Worm (Caenorhabditis elegans) whole organism, late embryonic: ENCODE measurements around the gene sma-2.

ENCODE experiments used
- C08G9.2 ChIP-seq: sonication (generic microtip); optimal IDR thresholded peaks from 2 replicates; lab custom pipeline; 2016; ENCODE audit warnings: mild to moderate bottlenecking, missing genetic modification characterization, moderate library complexity, missing compliant biosample characterization
- C38D4.7 ChIP-seq: fragments of 200-800 bp; sonication (Bioruptor generic); optimal IDR thresholded peaks from 2 replicates; lab custom pipeline; 2018; ENCODE audit warnings: mild to moderate bottlenecking, missing genetic modification characterization, moderate library complexity, missing compliant biosample characterization
- K02D7.2 ChIP-seq: sonication (generic microtip); optimal IDR thresholded peaks from 2 replicates; lab custom pipeline; 2017; ENCODE audit warnings: mild to moderate bottlenecking, missing genetic modification characterization, missing compliant biosample characterization
- K09A11.1 ChIP-seq: sonication (generic microtip); optimal IDR thresholded peaks from 2 replicates; lab custom pipeline; 2017; ENCODE audit warnings: antibody characterized with exemption, mild to moderate bottlenecking, missing genetic modification characterization, missing compliant biosample characterization; ENCODE audit not compliant: insufficient read depth
- T23F11.4 ChIP-seq: fragments of 200-800 bp; sonication (Bioruptor generic); optimal IDR thresholded peaks from 2 replicates; lab custom pipeline; 2018; ENCODE audit warnings: mild to moderate bottlenecking, missing genetic modification characterization, missing compliant biosample characterization
- ama-1 ChIP-seq: fragments of 150-350 bp; optimal IDR thresholded peaks from 2 replicates; lab custom pipeline; 2014
- ceh-24 ChIP-seq: sonication (generic microtip); optimal IDR thresholded peaks from 2 replicates; lab custom pipeline; 2016; ENCODE audit warnings: mild to moderate bottlenecking, missing genetic modification characterization, missing compliant biosample characterization
- ceh-34 ChIP-seq: sonication (generic microtip); optimal IDR thresholded peaks from 2 replicates; lab custom pipeline; 2016; ENCODE audit warnings: mild to moderate bottlenecking, missing genetic modification characterization, missing compliant biosample characterization
- ceh-45 ChIP-seq: fragments of 200-800 bp; sonication (Bioruptor generic); IDR thresholded peaks from 2 replicates; pipeline ENCODE4 v1.3.6; 2022; ENCODE audit warnings: missing genetic modification reagents, missing genetic modification characterization, missing compliant biosample characterization
- ceh-6 ChIP-seq: fragments of 200-800 bp; sonication (Bioruptor generic); optimal IDR thresholded peaks from 2 replicates; lab custom pipeline; 2018; ENCODE audit warnings: mild to moderate bottlenecking, missing genetic modification characterization, missing compliant biosample characterization
- ceh-9 ChIP-seq: sonication (generic microtip); optimal IDR thresholded peaks from 2 replicates; lab custom pipeline; 2016; ENCODE audit warnings: mild to moderate bottlenecking, missing genetic modification characterization, inconsistent platforms, missing compliant biosample characterization
- elt-2 ChIP-seq: sonication (generic microtip); optimal IDR thresholded peaks from 2 replicates; lab custom pipeline; 2016; ENCODE audit warnings: missing genetic modification reagents, missing genetic modification characterization, missing compliant biosample characterization
- elt-4 ChIP-seq: sonication (generic microtip); optimal IDR thresholded peaks from 2 replicates; lab custom pipeline; 2016; ENCODE audit warnings: missing genetic modification characterization, missing compliant biosample characterization
- ets-4 ChIP-seq: sonication (generic microtip); optimal IDR thresholded peaks from 2 replicates; lab custom pipeline; 2016; ENCODE audit warnings: missing genetic modification characterization, missing compliant biosample characterization
- eyg-1 ChIP-seq: sonication (generic microtip); optimal IDR thresholded peaks from 2 replicates; lab custom pipeline; 2016; ENCODE audit warnings: missing genotype, missing genetic modification characterization, missing compliant biosample characterization
- fax-1 ChIP-seq: sonication (generic microtip); optimal IDR thresholded peaks from 2 replicates; lab custom pipeline; 2016; ENCODE audit warnings: missing genotype, missing genetic modification characterization, missing compliant biosample characterization
- fkh-10 ChIP-seq: fragments of 150-350 bp; optimal IDR thresholded peaks from 2 replicates; lab custom pipeline; 2014; ENCODE audit warnings: missing biosample characterization, missing genetic modification reagents, missing genetic modification characterization
- fkh-6 ChIP-seq: sonication (generic microtip); optimal IDR thresholded peaks from 2 replicates; lab custom pipeline; 2016; ENCODE audit warnings: missing genetic modification characterization, missing compliant biosample characterization
- gmeb-2 ChIP-seq: sonication (generic microtip); optimal IDR thresholded peaks from 2 replicates; lab custom pipeline; 2016; ENCODE audit warnings: missing genetic modification characterization, inconsistent platforms, missing compliant biosample characterization
- hlh-15 ChIP-seq: sonication (generic microtip); optimal IDR thresholded peaks from 2 replicates; lab custom pipeline; 2016; ENCODE audit warnings: missing genetic modification characterization, missing compliant biosample characterization
- hlh-30 ChIP-seq: sonication (generic microtip); optimal IDR thresholded peaks from 2 replicates; lab custom pipeline; 2017; ENCODE audit warnings: antibody characterized with exemption, missing genetic modification characterization, missing compliant biosample characterization; ENCODE audit not compliant: insufficient read depth
- hlh-6 ChIP-seq: sonication (generic microtip); optimal IDR thresholded peaks from 2 replicates; lab custom pipeline; 2016; ENCODE audit warnings: missing genotype, missing genetic modification characterization, missing compliant biosample characterization
- lin-11 ChIP-seq: fragments of 200-800 bp; sonication (Bioruptor generic); optimal IDR thresholded peaks from 2 replicates; lab custom pipeline; 2018; ENCODE audit warnings: mild to moderate bottlenecking, missing genetic modification characterization, missing compliant biosample characterization
- madf-2 ChIP-seq: sonication (generic microtip); optimal IDR thresholded peaks from 2 replicates; lab custom pipeline; 2017; ENCODE audit warnings: missing genetic modification characterization, missing compliant biosample characterization
- nfya-1 ChIP-seq: sonication (generic microtip); optimal IDR thresholded peaks from 2 replicates; lab custom pipeline; 2017; ENCODE audit warnings: missing genetic modification characterization, mild to moderate bottlenecking, missing compliant biosample characterization, antibody characterized with exemption, moderate library complexity
- nhr-11 ChIP-seq: fragments of 150-350 bp; optimal IDR thresholded peaks from 2 replicates; lab custom pipeline; 2014; ENCODE audit warnings: missing biosample characterization, missing genetic modification characterization
- odd-2 ChIP-seq: sonication (generic microtip); optimal IDR thresholded peaks from 2 replicates; lab custom pipeline; 2017; ENCODE audit warnings: antibody characterized with exemption, mild to moderate bottlenecking, missing genetic modification characterization, missing compliant biosample characterization
- pat-9 ChIP-seq: fragments of 200-800 bp; sonication (Bioruptor generic); optimal IDR thresholded peaks from 2 replicates; lab custom pipeline; 2018; ENCODE audit warnings: mild to moderate bottlenecking, missing genetic modification characterization, moderate library complexity, missing compliant biosample characterization
- pax-1 ChIP-seq: fragments of 150-350 bp; optimal IDR thresholded peaks from 2 replicates; lab custom pipeline; 2014; ENCODE audit warnings: missing biosample characterization, missing genetic modification characterization
- pha-4 ChIP-seq: fragments of 150-350 bp; optimal IDR thresholded peaks from 2 replicates; lab custom pipeline; 2018; ENCODE audit warnings: missing biosample characterization, missing genetic modification reagents, missing genetic modification characterization
- pros-1 ChIP-seq: fragments of 150-350 bp; optimal IDR thresholded peaks from 2 replicates; lab custom pipeline; 2014; ENCODE audit warnings: missing biosample characterization, missing genetic modification reagents, missing genetic modification characterization
- ref-2 ChIP-seq: sonication (generic microtip); optimal IDR thresholded peaks from 2 replicates; lab custom pipeline; 2016; ENCODE audit warnings: missing genetic modification characterization, missing compliant biosample characterization
- tbx-2 ChIP-seq: sonication (generic microtip); optimal IDR thresholded peaks from 2 replicates; lab custom pipeline; 2016; ENCODE audit warnings: missing genetic modification characterization, missing compliant biosample characterization
- tbx-7 ChIP-seq: sonication (generic microtip); optimal IDR thresholded peaks from 2 replicates; lab custom pipeline; 2016; ENCODE audit warnings: missing genotype, missing genetic modification characterization, missing compliant biosample characterization
- ttx-3 ChIP-seq: sonication (generic microtip); optimal IDR thresholded peaks from 2 replicates; lab custom pipeline; 2016; ENCODE audit warnings: missing genetic modification reagents, missing genetic modification characterization, missing compliant biosample characterization
- unc-42 ChIP-seq: sonication (generic microtip); optimal IDR thresholded peaks from 2 replicates; lab custom pipeline; 2016; ENCODE audit warnings: missing genotype, missing genetic modification characterization, missing compliant biosample characterization
- unc-55 ChIP-seq: sonication (generic microtip); optimal IDR thresholded peaks from 2 replicates; lab custom pipeline; 2017; ENCODE audit warnings: missing biosample characterization, missing genetic modification reagents, missing genetic modification characterization

sma-2 gene

DNA sequence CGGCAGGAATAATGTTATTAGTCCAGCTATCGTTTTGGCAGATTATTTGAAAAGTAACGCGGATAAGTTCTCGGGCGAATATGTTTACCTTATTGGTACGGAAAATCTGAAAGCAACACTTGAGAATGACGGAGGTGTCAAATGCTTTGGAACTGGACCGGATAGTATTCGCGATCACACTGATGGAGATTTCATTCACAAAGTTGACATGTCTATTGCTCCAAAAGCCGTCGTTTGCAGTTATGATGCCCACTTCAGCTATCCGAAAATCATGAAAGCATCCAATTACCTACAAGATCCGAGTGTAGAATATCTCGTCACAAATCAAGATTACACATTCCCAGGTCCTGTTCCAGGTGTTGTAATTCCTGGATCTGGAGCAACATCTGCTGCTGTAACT is 23.9 kb downstream of the sma-2 start:
- TF ChIP-seq pros-1 (tag; lab: Kevin White, UChicago) (no peak), C08G9.2 (tag; lab: Kevin White, UChicago) (no peak), nfya-1 (no peak), unc-55 (GFP tag; lab: Kevin White, UChicago) (no peak), gmeb-2 (tag; lab: Kevin White, UChicago) (no peak), fkh-10 (no peak), odd-2 (no peak), ref-2 (tag; lab: Kevin White, UChicago) (no peak), K02D7.2 (tag; lab: Kevin White, UChicago) (no peak), tbx-2 (tag; lab: Kevin White, UChicago) (no peak), ttx-3 (tag; lab: Kevin White, UChicago) (no peak), ama-1 (lab: Kevin White, UChicago) (no peak), T23F11.4 (GFP tag; lab: Kevin White, UChicago) (no peak), elt-4 (no peak), K09A11.1 (tag; lab: Kevin White, UChicago) (no peak), hlh-30 (no peak)

DNA sequence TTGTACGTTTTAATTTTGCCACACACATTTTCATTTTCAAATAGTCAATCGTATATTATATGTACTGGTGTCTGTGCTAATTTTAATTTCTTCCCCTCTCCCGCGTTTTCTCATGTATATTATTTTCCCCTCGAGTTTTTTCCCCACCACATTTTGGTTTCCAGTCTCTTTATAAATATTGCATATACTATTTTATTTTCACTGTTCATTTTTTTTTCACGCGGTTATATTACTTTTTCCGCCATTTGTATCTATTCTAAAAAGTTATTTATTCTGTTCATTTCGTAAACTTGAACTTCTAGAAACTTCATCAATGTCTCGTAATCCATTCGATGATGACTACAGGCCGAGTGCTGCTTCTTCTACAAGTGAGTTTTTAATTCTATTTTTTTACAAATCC is 26.5 kb downstream of the sma-2 start, which contains the start of gene snap-29:
snap-29 (plus strand) TSS at position 301 of the 400 bp plus-strand sequence.
- TF ChIP-seq nhr-11 (tag; lab: Kevin White, UChicago): peak; percentile 41
- no peak for TF ChIP-seq elt-2

DNA sequence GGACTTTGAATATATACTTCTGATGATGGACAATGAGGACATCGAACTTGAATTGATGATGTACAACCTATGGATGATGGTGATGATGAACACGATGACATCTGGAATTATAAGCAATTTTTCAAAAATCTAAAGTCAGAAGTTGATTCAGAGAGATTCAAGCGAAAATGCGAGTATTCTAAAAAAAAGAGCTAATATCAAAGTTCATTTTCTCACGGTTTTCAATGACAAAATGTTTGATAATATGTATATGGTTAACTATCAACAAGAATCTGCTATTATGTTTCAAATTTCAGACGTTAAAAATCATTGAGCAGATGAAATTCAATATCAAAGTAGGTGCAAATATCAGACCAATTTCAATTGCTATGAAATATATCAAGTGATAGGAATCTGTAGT is 30.4 kb downstream of the sma-2 start, which contains the start of gene K02D10.4:
K02D10.4 (minus strand) TSS at position 101 of the 400 bp plus-strand sequence.
- no peak for TF ChIP-seq hlh-6 (tag; lab: Kevin White, UChicago)
- no peak for TF ChIP-seq pat-9
- no peak for TF ChIP-seq ceh-9 (tag; lab: Kevin White, UChicago)
- no peak for TF ChIP-seq ets-4 (tag; lab: Kevin White, UChicago)
- no peak for TF ChIP-seq unc-42 (tag; lab: Kevin White, UChicago)
- TF ChIP-seq hlh-15 (tag; lab: Kevin White, UChicago): no peak
- no peak for TF ChIP-seq pros-1 (tag; lab: Kevin White, UChicago)
- TF ChIP-seq, all 69 proteins: peak for 0

DNA sequence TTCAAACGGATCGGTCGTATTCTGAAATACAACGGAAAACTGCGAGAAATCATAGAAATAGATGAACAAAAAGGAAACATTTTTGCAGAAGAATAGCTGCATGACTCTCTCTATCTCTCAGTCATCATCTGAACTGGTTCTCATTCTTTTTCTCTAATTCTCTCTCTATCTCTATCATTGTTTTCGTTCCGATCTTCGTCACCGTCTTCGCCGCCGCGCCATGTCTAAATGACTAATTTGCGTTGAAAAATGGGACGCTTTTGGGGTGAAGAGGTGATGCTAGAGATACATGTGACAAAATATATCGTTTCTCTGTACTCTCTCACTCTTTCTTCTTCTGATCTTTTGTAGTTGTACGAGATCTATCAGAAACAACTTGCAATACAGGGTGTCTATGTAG is 31.0 kb downstream of the sma-2 start:
- TF ChIP-seq odd-2: no peak
- no peak for TF ChIP-seq pax-1 (tag; lab: Kevin White, UChicago)
- no peak for TF ChIP-seq madf-2 (tag; lab: Kevin White, UChicago)
- no peak for TF ChIP-seq ceh-34 (tag; lab: Kevin White, UChicago)
- TF ChIP-seq ceh-24: no peak
- no peak for TF ChIP-seq hlh-30
- TF ChIP-seq fax-1 (tag; lab: Kevin White, UChicago): no peak
- TF ChIP-seq lin-11 (tag; lab: Kevin White, UChicago): no peak
- TF ChIP-seq ceh-6 (GFP tag; lab: Kevin White, UChicago): no peak
- no peak for TF ChIP-seq ceh-45
- TF ChIP-seq eyg-1 (tag; lab: Kevin White, UChicago): no peak
- no peak for TF ChIP-seq K02D7.2 (tag; lab: Kevin White, UChicago)
- TF ChIP-seq pha-4 (tag; lab: Kevin White, UChicago): no peak
- TF ChIP-seq elt-2: no peak
- no peak for TF ChIP-seq fkh-6
- TF ChIP-seq ref-2 (tag; lab: Kevin White, UChicago): no peak
- no peak for TF ChIP-seq hlh-6 (tag; lab: Kevin White, UChicago)
- no peak for TF ChIP-seq pros-1 (tag; lab: Kevin White, UChicago)
- no peak for TF ChIP-seq C38D4.7
- TF ChIP-seq tbx-7 (tag; lab: Kevin White, UChicago): no peak
